Fruit fly (Drosophila melanogaster) whole organism, embryonic: ENCODE data around the gene Ir87a.

Experiments used
- CG10209 ChIP-seq: fragments of 200-800 bp; sonication (Bioruptor generic); optimal IDR thresholded peaks from 3 replicates; lab custom pipeline; 2017; ENCODE audit warnings: missing biosample characterization, mild to moderate bottlenecking, missing genetic modification characterization, missing genetic modification reagents
- CG10366 ChIP-seq: fragments of 200-800 bp; sonication (Bioruptor generic); IDR thresholded peaks from 2 replicates; pipeline ENCODE4 v1.3.6; 2022; ENCODE audit warnings: missing biosample characterization, missing genetic modification characterization
- CG11247 ChIP-seq: fragments of 200-800 bp; sonication (Bioruptor generic); IDR thresholded peaks from 2 replicates; pipeline ENCODE4 v1.3.6; 2022; ENCODE audit warnings: missing biosample characterization, missing genetic modification characterization
- CG11456 ChIP-seq: fragments of 200-800 bp; sonication (Bioruptor generic); IDR thresholded peaks from 3 replicates; pipeline ENCODE4 v1.3.6; 2022; ENCODE audit warnings: missing biosample characterization, missing genetic modification characterization
- CG11504 ChIP-seq: fragments of 200-800 bp; sonication (Bioruptor generic); optimal IDR thresholded peaks from 3 replicates; lab custom pipeline; 2019; ENCODE audit warnings: missing biosample characterization, mild to moderate bottlenecking, missing genetic modification characterization, moderate library complexity
- CG12071 ChIP-seq: fragments of 200-800 bp; sonication (Bioruptor generic); optimal IDR thresholded peaks from 3 replicates; lab custom pipeline; 2018; ENCODE audit warnings: missing biosample characterization, mild to moderate bottlenecking, missing genetic modification characterization
- CG13123 ChIP-seq: fragments of 200-800 bp; sonication (Bioruptor generic); optimal IDR thresholded peaks from 2 replicates; lab custom pipeline; 2016; ENCODE audit warnings: missing biosample characterization, missing genetic modification characterization
- CG13894 ChIP-seq: fragments of 200-800 bp; sonication (Bioruptor generic); optimal IDR thresholded peaks from 3 replicates; lab custom pipeline; 2018; ENCODE audit warnings: missing biosample characterization, mild to moderate bottlenecking, missing genetic modification characterization, moderate library complexity
- CG14441 ChIP-seq: fragments of 200-800 bp; sonication (Bioruptor generic); IDR thresholded peaks from 2 replicates; pipeline ENCODE4 v1.3.6; 2022; ENCODE audit warnings: missing biosample characterization, missing genetic modification characterization
- CG15696 ChIP-seq: fragments of 200-800 bp; sonication (Bioruptor generic); optimal IDR thresholded peaks from 2 replicates; lab custom pipeline; 2019; ENCODE audit warnings: missing biosample characterization, mild to moderate bottlenecking, missing genetic modification characterization, moderate library complexity
- CG17912 ChIP-seq: fragments of 200-800 bp; sonication (Bioruptor generic); optimal IDR thresholded peaks from 2 replicates; lab custom pipeline; 2018; ENCODE audit warnings: missing biosample characterization, mild to moderate bottlenecking, missing genetic modification characterization
- CG18262 ChIP-seq: fragments of 200-800 bp; optimal IDR thresholded peaks from 3 replicates; lab custom pipeline; 2019; ENCODE audit warnings: missing biosample characterization, mild to moderate bottlenecking, missing genetic modification characterization, moderate library complexity
- CG18476 ChIP-seq: fragments of 200-800 bp; sonication (Bioruptor generic); optimal IDR thresholded peaks from 2 replicates; lab custom pipeline; 2016; ENCODE audit warnings: missing biosample characterization, mild to moderate bottlenecking, missing genetic modification characterization
- CG2199 ChIP-seq: fragments of 200-800 bp; sonication (Bioruptor generic); IDR thresholded peaks from 3 replicates; pipeline ENCODE4 v1.3.6; 2022; ENCODE audit warnings: missing biosample characterization, missing genetic modification characterization
- CG30403 ChIP-seq: fragments of 200-800 bp; sonication (Bioruptor generic); optimal IDR thresholded peaks from 3 replicates; lab custom pipeline; 2016; ENCODE audit warnings: missing biosample characterization, missing genetic modification characterization
- CG3281 ChIP-seq: fragments of 200-800 bp; sonication (Bioruptor generic); optimal IDR thresholded peaks from 3 replicates; lab custom pipeline; 2017; ENCODE audit warnings: missing biosample characterization, mild to moderate bottlenecking, missing genetic modification characterization
- CG34422 ChIP-seq: fragments of 200-800 bp; sonication (Bioruptor generic); IDR thresholded peaks from 3 replicates; pipeline ENCODE4 v1.3.6; 2022; ENCODE audit warnings: missing biosample characterization, missing genetic modification characterization
- CG4328 ChIP-seq: fragments of 200-800 bp; sonication (Bioruptor generic); optimal IDR thresholded peaks from 3 replicates; lab custom pipeline; 2017; ENCODE audit warnings: missing biosample characterization, missing genetic modification reagents, missing genetic modification characterization
- CG4730 ChIP-seq: fragments of 200-800 bp; sonication (Bioruptor generic); IDR thresholded peaks from 2 replicates; pipeline ENCODE4 v1.3.6; 2022; ENCODE audit warnings: missing biosample characterization, missing genetic modification characterization
- CG5245 ChIP-seq: fragments of 200-800 bp; sonication (Bioruptor generic); optimal IDR thresholded peaks from 3 replicates; lab custom pipeline; 2016; ENCODE audit warnings: missing biosample characterization, missing genetic modification characterization
- CG6689 ChIP-seq: fragments of 200-800 bp; sonication (Bioruptor generic); IDR thresholded peaks from 2 replicates; pipeline ENCODE4 v1.3.6; 2022; ENCODE audit warnings: missing biosample characterization, missing genetic modification characterization
- CG6791 ChIP-seq: fragments of 200-800 bp; sonication (Bioruptor generic); IDR thresholded peaks from 3 replicates; pipeline ENCODE4 v1.3.6; 2022; ENCODE audit warnings: missing biosample characterization, missing genetic modification characterization; ENCODE audit not compliant: partially characterized antibody
- CG7987 ChIP-seq: fragments of 200-800 bp; sonication (Bioruptor generic); optimal IDR thresholded peaks from 2 replicates; lab custom pipeline; 2018; ENCODE audit warnings: missing biosample characterization, mild to moderate bottlenecking, missing genetic modification characterization, moderate library complexity
- CG8089 ChIP-seq: fragments of 200-800 bp; sonication (Bioruptor generic); optimal IDR thresholded peaks from 3 replicates; lab custom pipeline; 2016; ENCODE audit warnings: missing biosample characterization, missing genetic modification characterization
- CG8478 ChIP-seq: fragments of >200 bp; optimal IDR thresholded peaks from 2 replicates; lab custom pipeline; 2018
- CG9609 ChIP-seq: fragments of 200-800 bp; sonication (Bioruptor generic); optimal IDR thresholded peaks from 3 replicates; lab custom pipeline; 2016; ENCODE audit warnings: missing biosample characterization, missing genetic modification characterization
- CG9727 ChIP-seq: fragments of 200-800 bp; sonication (Bioruptor generic); optimal IDR thresholded peaks from 3 replicates; lab custom pipeline; 2017; ENCODE audit warnings: missing biosample characterization, mild to moderate bottlenecking, missing genetic modification characterization
- D19B ChIP-seq: fragments of 200-800 bp; sonication (Bioruptor generic); optimal IDR thresholded peaks from 2 replicates; lab custom pipeline; 2017; ENCODE audit warnings: missing biosample characterization, mild to moderate bottlenecking, missing genetic modification characterization
- Deaf1 ChIP-seq: fragments of 200-800 bp; optimal IDR thresholded peaks from 3 replicates; lab custom pipeline; 2019; ENCODE audit warnings: missing biosample characterization, mild to moderate bottlenecking, missing genetic modification characterization, moderate library complexity
- Dfd ChIP-seq, 2 experiments: fragments of >200 bp; optimal IDR thresholded peaks; 2 replicates each; lab custom pipeline; 2017; ENCODE audit warnings: missing biosample characterization in 2 of 2, missing genetic modification characterization in 2 of 2
- H2.0 ChIP-seq: fragments of 200-800 bp; sonication (Bioruptor generic); IDR thresholded peaks from 2 replicates; pipeline ENCODE4 v1.3.6; 2022; ENCODE audit warnings: missing biosample characterization, missing genetic modification characterization
- NFAT ChIP-seq: fragments of 200-800 bp; sonication (Bioruptor generic); IDR thresholded peaks from 2 replicates; pipeline ENCODE4 v1.3.6; 2022; ENCODE audit warnings: missing biosample characterization, missing genetic modification characterization
- Pdp1 ChIP-seq, 2 experiments: fragments of 200-800 bp; sonication (Bioruptor generic); optimal IDR thresholded peaks; 3 replicates each; lab custom pipeline; 2016; ENCODE audit warnings: missing biosample characterization in 2 of 2, missing genetic modification characterization in 2 of 2, mild to moderate bottlenecking in 1 of 2, moderate library complexity in 1 of 2
- Side ChIP-seq: fragments of 200-800 bp; sonication (Bioruptor generic); optimal IDR thresholded peaks from 2 replicates; lab custom pipeline; 2016; ENCODE audit warnings: missing biosample characterization, missing genetic modification characterization
- abd-A ChIP-seq: fragments of 200-800 bp; sonication (Bioruptor generic); optimal IDR thresholded peaks from 3 replicates; lab custom pipeline; 2019; ENCODE audit warnings: missing biosample characterization, mild to moderate bottlenecking, missing genetic modification characterization, moderate library complexity
- bab2 ChIP-seq: fragments of 200-800 bp; sonication (Bioruptor generic); optimal IDR thresholded peaks from 2 replicates; lab custom pipeline; 2016; ENCODE audit warnings: missing biosample characterization, missing genetic modification characterization
- bowl ChIP-seq: fragments of 200-800 bp; sonication (Bioruptor generic); IDR thresholded peaks from 2 replicates; pipeline ENCODE4 v1.3.6; 2022; ENCODE audit warnings: missing biosample characterization, missing genetic modification characterization
- chif ChIP-seq, 2 experiments: fragments of 200-800 bp; sonication (Bioruptor generic); optimal IDR thresholded peaks; 3 replicates each; lab custom pipeline; 2016; ENCODE audit warnings: missing biosample characterization in 2 of 2, missing genetic modification characterization in 2 of 2
- ci ChIP-seq: fragments of 200-800 bp; sonication (Bioruptor generic); IDR thresholded peaks from 3 replicates; pipeline ENCODE4 v1.3.6; 2022; ENCODE audit warnings: missing biosample characterization, missing genetic modification characterization
- crc ChIP-seq: fragments of 200-800 bp; sonication (Bioruptor generic); optimal IDR thresholded peaks from 2 replicates; lab custom pipeline; 2016; ENCODE audit warnings: missing biosample characterization, missing genetic modification characterization
- cwo ChIP-seq: fragments of 200-800 bp; sonication (Bioruptor generic); optimal IDR thresholded peaks from 3 replicates; lab custom pipeline; 2017; ENCODE audit warnings: missing biosample characterization, missing genetic modification characterization, mild to moderate bottlenecking, moderate library complexity, missing genetic modification reagents
- dmrt11E ChIP-seq: fragments of 200-800 bp; sonication (Bioruptor generic); optimal IDR thresholded peaks from 3 replicates; lab custom pipeline; 2018; ENCODE audit warnings: missing biosample characterization, mild to moderate bottlenecking, missing genetic modification characterization, moderate library complexity
- eyg ChIP-seq: fragments of 200-800 bp; sonication (Bioruptor generic); optimal IDR thresholded peaks from 3 replicates; lab custom pipeline; 2016; ENCODE audit warnings: missing biosample characterization, missing genetic modification characterization
- ftz-f1 ChIP-seq: fragments of 200-800 bp; sonication (Bioruptor generic); optimal IDR thresholded peaks from 2 replicates; lab custom pipeline; 2016; ENCODE audit warnings: missing biosample characterization, missing genetic modification characterization
- grn ChIP-seq: fragments of 200-800 bp; sonication (Bioruptor generic); optimal IDR thresholded peaks from 3 replicates; lab custom pipeline; 2017; ENCODE audit warnings: missing biosample characterization, missing genetic modification characterization
- nmo ChIP-seq: fragments of 200-800 bp; sonication (Bioruptor generic); optimal IDR thresholded peaks from 2 replicates; lab custom pipeline; 2018; ENCODE audit warnings: missing biosample characterization, mild to moderate bottlenecking, missing genetic modification characterization, moderate library complexity
- pfk ChIP-seq: fragments of 200-800 bp; sonication (Bioruptor generic); optimal IDR thresholded peaks from 2 replicates; lab custom pipeline; 2018; ENCODE audit warnings: missing biosample characterization, mild to moderate bottlenecking, missing genetic modification characterization, moderate library complexity
- pnt ChIP-seq: fragments of 200-800 bp; sonication (Bioruptor generic); optimal IDR thresholded peaks from 3 replicates; lab custom pipeline; 2016; ENCODE audit warnings: missing biosample characterization, missing genetic modification characterization
- row ChIP-seq: fragments of 200-800 bp; sonication (Bioruptor generic); IDR thresholded peaks from 3 replicates; pipeline ENCODE4 v1.3.6; 2022; ENCODE audit warnings: missing biosample characterization, missing genetic modification characterization
- slbo ChIP-seq: fragments of 200-800 bp; sonication (Bioruptor generic); IDR thresholded peaks from 2 replicates; pipeline ENCODE4 v1.3.6; 2022; ENCODE audit warnings: missing biosample characterization, missing genetic modification characterization
- tio ChIP-seq: fragments of 200-800 bp; sonication (Bioruptor generic); optimal IDR thresholded peaks from 2 replicates; lab custom pipeline; 2017; ENCODE audit warnings: missing biosample characterization, missing genetic modification characterization, inconsistent platforms
- vvl ChIP-seq: fragments of 200-800 bp; sonication (Bioruptor generic); IDR thresholded peaks from 2 replicates; pipeline ENCODE4 v1.3.6; 2022; ENCODE audit warnings: missing biosample characterization, missing genetic modification characterization

Ir87a gene

DNA sequence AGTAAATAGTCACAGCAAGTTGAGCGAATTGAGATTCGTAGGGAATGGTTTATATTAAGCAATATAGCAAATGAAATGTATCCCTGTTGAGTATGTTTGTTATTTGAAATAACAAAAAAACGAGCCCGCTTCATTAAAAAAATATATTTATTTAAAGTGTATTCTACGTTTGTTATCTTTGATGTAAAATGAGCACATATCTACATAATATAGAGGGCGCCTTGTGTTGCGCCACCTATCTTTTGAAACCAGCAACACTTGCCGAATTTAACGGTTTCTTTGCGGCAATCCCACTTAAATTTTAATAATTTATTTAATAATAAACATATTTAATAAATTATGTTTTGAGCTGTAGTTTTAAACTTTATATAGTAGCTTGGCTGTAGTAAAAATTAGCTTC is 51.2 kb downstream of the Ir87a start (continued):
- TF ChIP-seq Side (no peak), CG34422 (GFP tag; lab: Robert Waterston, UW) (no peak), chif (GFP tag; optimal IDR thresholded peaks at IDR 0.05; lab: Kevin White, UChicago) (no peak), CG8089 (GFP tag; lab: Kevin White, UChicago) (no peak), grn (GFP tag; lab: Kevin White, UChicago) (peak; percentile 58), CG3281 (GFP tag; lab: Kevin White, UChicago) (no peak), NFAT (GFP tag; lab: Robert Waterston, UW) (peak; percentile 27; the same call in 1 of the 2 replicates), H2.0 (GFP tag; lab: Robert Waterston, UW) (0 out of 2 replicates have a peak, but pooled peaks have one; percentile 13), CG7987 (GFP tag; lab: Kevin White, UChicago) (no peak), CG11247 (GFP tag; lab: Robert Waterston, UW) (no peak; the same call in 1 of the 2 replicates), bab2 (GFP tag; lab: Kevin White, UChicago) (no peak), CG9727 (GFP tag; lab: Kevin White, UChicago) (no peak), CG18476 (GFP tag; lab: Kevin White, UChicago) (no peak), abd-A (tag; lab: Kevin White, UChicago) (no peak), CG15696 (tag; lab: Kevin White, UChicago) (peak; percentile 43), CG17912 (no peak), CG14441 (GFP tag; lab: Robert Waterston, UW) (no peak), CG9609 (GFP tag; lab: Kevin White, UChicago) (no peak), bowl (GFP tag; lab: Robert Waterston, UW) (no peak), cwo (no peak), CG13894 (no peak), CG6689 (GFP tag; lab: Robert Waterston, UW) (no peak), Deaf1 (tag; lab: Kevin White, UChicago) (no peak), CG2199 (GFP tag; lab: Robert Waterston, UW) (0 out of 3 replicates have a peak, but pooled peaks have one; percentile 68), D19B (GFP tag; lab: Kevin White, UChicago) (no peak), nmo (peak; percentile 4), ftz-f1 (GFP tag; lab: Kevin White, UChicago) (no peak), dmrt11E (tag; lab: Kevin White, UChicago) (peak; percentile 17), CG10209 (GFP tag; lab: Kevin White, UChicago) (no peak), CG4730 (no peak), pfk (GFP tag; lab: Kevin White, UChicago) (no peak), CG12071 (GFP tag; lab: Kevin White, UChicago) (no peak), crc (no peak), row (GFP tag; lab: Robert Waterston, UW) (no peak), CG13123 (GFP tag; lab: Kevin White, UChicago) (no peak), eyg (no peak), CG6791 (GFP tag; lab: Robert Waterston, UW) (no peak; the same call in 2 of the 3 replicates), ci (peak; percentile 38; the same call in 1 of the 3 replicates), CG18262 (tag; lab: Kevin White, UChicago) (peak; percentile 12), pnt (no peak), CG8478 (lab: Kevin White, UChicago) (no peak), CG30403 (GFP tag; lab: Kevin White, UChicago) (peak; percentile 23), slbo (GFP tag; lab: Robert Waterston, UW) (peak; percentile 23; the same call in 1 of the 2 replicates), CG11456 (GFP tag; lab: Robert Waterston, UW) (peak; percentile 67; the same call in 2 of the 3 replicates), CG4328 (GFP tag; lab: Kevin White, UChicago) (no peak), Dfd (GFP tag; optimal IDR thresholded peaks at IDR 0.05; lab: Kevin White, UChicago) (no peak), Pdp1 (GFP tag; optimal IDR thresholded peaks at IDR 0.05; lab: Kevin White, UChicago) (no peak), CG11504 (peak; percentile 42), CG5245 (peak; percentile 13), tio (GFP tag; lab: Kevin White, UChicago) (no peak), CG10366 (GFP tag; lab: Robert Waterston, UW) (no peak; the same call in 1 of the 2 replicates), vvl (GFP tag; lab: Robert Waterston, UW) (peak; percentile 24; the same call in 1 of the 2 replicates)
